Fruit fly (Drosophila melanogaster) whole organism, embryonic: ENCODE measurements around the gene CG13829.

Experiments used
- Aef1 ChIP-seq: fragments of 200-800 bp; sonication (Bioruptor generic); IDR thresholded peaks from 3 replicates; pipeline ENCODE4 v1.3.6; 2022; ENCODE audit warnings: missing biosample characterization, missing genetic modification characterization
- Atf-2 ChIP-seq: fragments of 200-800 bp; sonication (Bioruptor generic); optimal IDR thresholded peaks from 2 replicates; lab custom pipeline; 2016; ENCODE audit warnings: missing biosample characterization, missing genetic modification characterization
- B-H1 ChIP-seq: fragments of 200-800 bp; sonication (Bioruptor generic); IDR thresholded peaks from 3 replicates; pipeline ENCODE4 v1.3.6; 2022; ENCODE audit warnings: missing biosample characterization, missing genetic modification characterization
- CG10321 ChIP-seq: fragments of 200-800 bp; sonication (Bioruptor generic); IDR thresholded peaks from 2 replicates; pipeline ENCODE4 v1.3.6; 2022; ENCODE audit warnings: missing biosample characterization, missing genetic modification characterization
- CG10462 ChIP-seq: fragments of 200-800 bp; sonication (Bioruptor generic); optimal IDR thresholded peaks from 2 replicates; lab custom pipeline; 2016; ENCODE audit warnings: missing biosample characterization, missing genetic modification characterization
- CG10565 ChIP-seq: fragments of 200-800 bp; sonication (Bioruptor generic); optimal IDR thresholded peaks from 3 replicates; lab custom pipeline; 2016; ENCODE audit warnings: missing biosample characterization, mild to moderate bottlenecking, missing genetic modification characterization
- CG11247 ChIP-seq: fragments of 200-800 bp; sonication (Bioruptor generic); IDR thresholded peaks from 2 replicates; pipeline ENCODE4 v1.3.6; 2022; ENCODE audit warnings: missing biosample characterization, missing genetic modification characterization
- CG11695 ChIP-seq: fragments of 200-800 bp; sonication (Bioruptor generic); IDR thresholded peaks from 3 replicates; pipeline ENCODE4 v1.3.6; 2022; ENCODE audit warnings: missing biosample characterization, missing genetic modification characterization
- CG11696 ChIP-seq: fragments of 200-800 bp; sonication (Bioruptor generic); IDR thresholded peaks from 2 replicates; pipeline ENCODE4 v1.3.6; 2022; ENCODE audit warnings: missing biosample characterization, missing genetic modification characterization
- CG12942 ChIP-seq: fragments of 200-800 bp; sonication (Bioruptor generic); optimal IDR thresholded peaks from 3 replicates; lab custom pipeline; 2016; ENCODE audit warnings: missing biosample characterization, missing genetic modification characterization
- CG13624 ChIP-seq: fragments of 200-800 bp; sonication (Bioruptor generic); optimal IDR thresholded peaks from 2 replicates; lab custom pipeline; 2016; ENCODE audit warnings: missing biosample characterization, missing genetic modification characterization
- CG14710 ChIP-seq: fragments of 200-800 bp; sonication (Bioruptor generic); optimal IDR thresholded peaks from 3 replicates; lab custom pipeline; 2019; ENCODE audit warnings: missing biosample characterization, mild to moderate bottlenecking, missing genetic modification characterization, moderate library complexity
- CG15696 ChIP-seq: fragments of 200-800 bp; sonication (Bioruptor generic); optimal IDR thresholded peaks from 2 replicates; lab custom pipeline; 2019; ENCODE audit warnings: missing biosample characterization, mild to moderate bottlenecking, missing genetic modification characterization, moderate library complexity
- CG17359 ChIP-seq: fragments of 200-800 bp; sonication (Bioruptor generic); optimal IDR thresholded peaks from 3 replicates; lab custom pipeline; 2018; ENCODE audit warnings: missing biosample characterization, mild to moderate bottlenecking, missing genetic modification characterization, moderate library complexity
- CG17612 ChIP-seq: fragments of 200-800 bp; sonication (Bioruptor generic); IDR thresholded peaks from 2 replicates; pipeline ENCODE4 v1.3.6; 2022; ENCODE audit warnings: missing biosample characterization, missing genetic modification characterization
- CG18619 ChIP-seq: fragments of 200-800 bp; sonication (Bioruptor generic); optimal IDR thresholded peaks from 3 replicates; lab custom pipeline; 2017; ENCODE audit warnings: missing biosample characterization, mild to moderate bottlenecking, missing genetic modification characterization
- CG2875 ChIP-seq: fragments of 200-800 bp; sonication (Bioruptor generic); optimal IDR thresholded peaks from 2 replicates; lab custom pipeline; 2017; ENCODE audit warnings: missing biosample characterization, mild to moderate bottlenecking, missing genetic modification characterization, missing genetic modification reagents
- CG4617 ChIP-seq: fragments of 200-800 bp; sonication (Bioruptor generic); optimal IDR thresholded peaks from 3 replicates; lab custom pipeline; 2016; ENCODE audit warnings: missing biosample characterization, missing genetic modification characterization, borderline replicate concordance
- CG5953 ChIP-seq: fragments of 200-800 bp; sonication (Bioruptor generic); IDR thresholded peaks from 2 replicates; pipeline ENCODE4 v1.3.6; 2022; ENCODE audit warnings: missing biosample characterization, missing genetic modification characterization
- CG6175 ChIP-seq: fragments of 200-800 bp; sonication (Bioruptor generic); IDR thresholded peaks from 3 replicates; pipeline ENCODE4 v1.3.6; 2022; ENCODE audit warnings: missing biosample characterization, missing genetic modification characterization
- CG6272 ChIP-seq: fragments of 200-800 bp; sonication (Bioruptor generic); IDR thresholded peaks from 2 replicates; pipeline ENCODE4 v1.3.6; 2022; ENCODE audit warnings: missing biosample characterization, missing genetic modification characterization
- CG6765 ChIP-seq: fragments of 200-800 bp; sonication (Bioruptor generic); optimal IDR thresholded peaks from 3 replicates; lab custom pipeline; 2017; ENCODE audit warnings: missing biosample characterization, mild to moderate bottlenecking, missing genetic modification characterization
- CG7556 ChIP-seq: fragments of 200-800 bp; sonication (Bioruptor generic); optimal IDR thresholded peaks from 2 replicates; lab custom pipeline; 2017; ENCODE audit warnings: missing biosample characterization, mild to moderate bottlenecking, missing genetic modification characterization
- CG7786 ChIP-seq: fragments of 200-800 bp; sonication (Bioruptor generic); optimal IDR thresholded peaks from 2 replicates; lab custom pipeline; 2016; ENCODE audit warnings: missing biosample characterization, missing genetic modification characterization
- Dad ChIP-seq: fragments of 200-800 bp; sonication (Bioruptor generic); optimal IDR thresholded peaks from 3 replicates; lab custom pipeline; 2016; ENCODE audit warnings: missing biosample characterization, missing genetic modification characterization
- Dll ChIP-seq: fragments of 200-800 bp; sonication (Bioruptor generic); IDR thresholded peaks from 4 replicates; pipeline ENCODE4 v1.3.6; 2022; ENCODE audit warnings: missing biosample characterization, missing genetic modification characterization; ENCODE audit not compliant: partially characterized antibody
- Drgx ChIP-seq: fragments of 200-800 bp; sonication (Bioruptor generic); IDR thresholded peaks from 2 replicates; pipeline ENCODE4 v1.3.6; 2022; ENCODE audit warnings: missing biosample characterization, missing genetic modification characterization
- Fer3 ChIP-seq: fragments of 200-800 bp; sonication (Bioruptor generic); optimal IDR thresholded peaks from 2 replicates; lab custom pipeline; 2018; ENCODE audit warnings: missing biosample characterization, mild to moderate bottlenecking, missing genetic modification characterization, moderate library complexity
- Hr51 ChIP-seq, 2 experiments: fragments of 200-800 bp; sonication (Bioruptor generic); optimal IDR thresholded peaks; 2 replicates in 1 of 2; 3 replicates in 1 of 2; lab custom pipeline; 2016 to 2018; ENCODE audit warnings: missing biosample characterization in 2 of 2, missing genetic modification characterization in 2 of 2, mild to moderate bottlenecking in 1 of 2, moderate library complexity in 1 of 2
- Mes4 ChIP-seq: fragments of 200-800 bp; sonication (Bioruptor generic); optimal IDR thresholded peaks from 2 replicates; lab custom pipeline; 2016; ENCODE audit warnings: missing biosample characterization, missing genetic modification characterization
- Neu2 ChIP-seq: fragments of 200-800 bp; sonication (Bioruptor generic); optimal IDR thresholded peaks from 3 replicates; lab custom pipeline; 2016; ENCODE audit warnings: missing biosample characterization, missing genetic modification characterization, borderline replicate concordance
- Nf-YB ChIP-seq: fragments of 200-800 bp; sonication (Bioruptor generic); optimal IDR thresholded peaks from 3 replicates; lab custom pipeline; 2019; ENCODE audit warnings: missing biosample characterization, mild to moderate bottlenecking, missing genetic modification characterization, moderate library complexity
- NfI ChIP-seq: fragments of 200-800 bp; sonication (Bioruptor generic); optimal IDR thresholded peaks from 3 replicates; lab custom pipeline; 2018; ENCODE audit warnings: missing biosample characterization, mild to moderate bottlenecking, missing genetic modification characterization, moderate library complexity
- Poxn ChIP-seq: fragments of 200-800 bp; sonication (Bioruptor generic); IDR thresholded peaks from 2 replicates; pipeline ENCODE4 v1.3.6; 2022; ENCODE audit warnings: missing biosample characterization, missing genetic modification characterization
- Six4 ChIP-seq: fragments of 200-800 bp; sonication (Bioruptor generic); optimal IDR thresholded peaks from 2 replicates; lab custom pipeline; 2016; ENCODE audit warnings: missing biosample characterization, missing genetic modification characterization
- Sry-δ ChIP-seq: fragments of 200-800 bp; sonication (Bioruptor generic); optimal IDR thresholded peaks from 2 replicates; lab custom pipeline; 2016; ENCODE audit warnings: missing biosample characterization, missing genetic modification characterization
- Stat92E ChIP-seq, 3 experiments: fragments of >200 bp in 2 of 3; fragments of 200-800 bp in 1 of 3; sonication (Bioruptor generic) in 1 of 3; optimal IDR thresholded peaks; 2 replicates each; lab custom pipeline; 2017 to 2019; ENCODE audit warnings: missing biosample characterization in 3 of 3, missing genetic modification characterization in 3 of 3, mild to moderate bottlenecking in 1 of 3, moderate library complexity in 1 of 3
- ato ChIP-seq: fragments of 200-800 bp; sonication (Bioruptor generic); IDR thresholded peaks from 2 replicates; pipeline ENCODE4 v1.3.6; 2022; ENCODE audit warnings: missing biosample characterization, missing genetic modification characterization; ENCODE audit not compliant: partially characterized antibody
- btn ChIP-seq: fragments of 200-800 bp; sonication (Bioruptor generic); optimal IDR thresholded peaks from 2 replicates; lab custom pipeline; 2016; ENCODE audit warnings: missing biosample characterization, missing genetic modification characterization
- cg ChIP-seq: fragments of 200-800 bp; sonication (Bioruptor generic); optimal IDR thresholded peaks from 3 replicates; lab custom pipeline; 2019; ENCODE audit warnings: missing biosample characterization, mild to moderate bottlenecking, missing genetic modification characterization, moderate library complexity
- fd64A ChIP-seq: fragments of 200-800 bp; sonication (Bioruptor generic); optimal IDR thresholded peaks from 3 replicates; lab custom pipeline; 2018; ENCODE audit warnings: missing biosample characterization, mild to moderate bottlenecking, missing genetic modification characterization
- her ChIP-seq: fragments of 200-800 bp; sonication (Bioruptor generic); optimal IDR thresholded peaks from 2 replicates; lab custom pipeline; 2016; ENCODE audit warnings: missing biosample characterization, missing genetic modification characterization
- inv ChIP-seq: fragments of 200-800 bp; sonication (Bioruptor generic); IDR thresholded peaks from 2 replicates; pipeline ENCODE4 v1.3.6; 2022; ENCODE audit warnings: missing biosample characterization, missing genetic modification characterization; ENCODE audit not compliant: partially characterized antibody
- nmo ChIP-seq: fragments of 200-800 bp; sonication (Bioruptor generic); optimal IDR thresholded peaks from 2 replicates; lab custom pipeline; 2018; ENCODE audit warnings: missing biosample characterization, mild to moderate bottlenecking, missing genetic modification characterization, moderate library complexity
- pb ChIP-seq: fragments of 200-800 bp; sonication (Bioruptor generic); optimal IDR thresholded peaks from 3 replicates; lab custom pipeline; 2016; ENCODE audit warnings: missing biosample characterization, missing genetic modification characterization
- rib ChIP-seq: fragments of 200-800 bp; sonication (Bioruptor generic); IDR thresholded peaks from 2 replicates; pipeline ENCODE4 v1.3.6; 2022; ENCODE audit warnings: missing biosample characterization, missing genetic modification characterization
- tll ChIP-seq, 2 experiments: fragments of 200-800 bp in 1 of 2; fragments of >200 bp in 1 of 2; sonication (Bioruptor generic) in 1 of 2; optimal IDR thresholded peaks; 2 replicates each; lab custom pipeline; 2017 to 2019; ENCODE audit warnings: missing biosample characterization in 2 of 2, missing genetic modification characterization in 2 of 2, mild to moderate bottlenecking in 1 of 2, moderate library complexity in 1 of 2
- vfl ChIP-seq: fragments of 200-800 bp; sonication (Bioruptor generic); optimal IDR thresholded peaks from 2 replicates; lab custom pipeline; 2016; ENCODE audit warnings: missing biosample characterization, missing genetic modification characterization

CG13829 gene

DNA sequence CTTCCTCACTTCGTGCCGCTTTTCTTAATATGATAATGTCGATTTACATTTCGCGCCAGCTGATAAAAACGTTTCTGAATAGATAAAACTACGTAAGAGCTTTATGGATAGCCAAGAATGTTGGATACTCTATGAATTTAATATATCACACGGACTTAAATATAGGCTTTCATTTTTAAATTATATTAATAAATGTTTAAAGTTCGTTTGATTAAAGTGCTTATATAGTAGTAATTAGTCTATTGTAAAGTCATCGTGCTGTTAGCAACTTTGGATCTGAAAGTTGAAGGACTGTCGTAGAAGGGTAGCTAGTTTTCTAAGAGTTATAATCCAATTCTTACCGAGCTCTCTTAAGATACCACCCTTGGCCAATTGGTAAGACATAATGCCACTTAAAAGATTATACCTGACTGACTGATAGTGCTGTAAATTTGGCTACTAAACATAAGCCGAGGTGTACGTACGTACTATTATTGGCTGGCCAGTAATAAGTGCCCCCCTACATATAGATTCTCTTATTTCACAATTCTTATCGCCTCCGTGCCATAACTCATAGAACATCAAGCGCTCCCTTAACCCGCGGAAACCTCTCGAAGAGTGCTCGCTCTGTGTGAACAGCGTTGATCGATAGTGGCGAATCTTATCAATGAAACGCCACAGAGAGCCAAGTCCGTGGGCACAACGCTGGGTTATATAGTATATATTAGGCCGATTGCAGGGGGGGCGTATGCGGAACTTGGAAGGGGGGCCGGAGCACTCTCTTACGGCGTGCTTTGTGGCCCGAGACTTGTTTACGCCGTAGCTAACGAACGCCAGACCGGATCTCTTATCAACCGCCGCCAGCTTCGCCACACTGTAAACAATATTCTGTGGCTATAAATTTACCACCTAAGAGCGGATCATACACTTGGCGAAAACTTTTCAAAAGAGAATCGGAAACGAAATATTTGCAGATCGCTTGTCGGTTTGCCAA lies 49.4 kb upstream of the CG13829 start (continued):
- no peak for TF ChIP-seq CG15696 (tag; lab: Kevin White, UChicago)
- TF ChIP-seq B-H1 (GFP tag; lab: Robert Waterston, UW), result no peak
- TF ChIP-seq fd64A (GFP tag; lab: Kevin White, UChicago), result no peak
- TF ChIP-seq CG18619 (GFP tag; lab: Kevin White, UChicago), result no peak
- no peak for TF ChIP-seq CG11696 (GFP tag; lab: Robert Waterston, UW)
- TF ChIP-seq CG6765, result no peak
- TF ChIP-seq CG6272 (GFP tag; lab: Robert Waterston, UW), result no peak
- TF ChIP-seq Sry-δ, result no peak
- TF ChIP-seq Nf-YB, result peak; percentile 59
- TF ChIP-seq Hr51 (GFP tag; optimal IDR thresholded peaks at IDR 0.05; lab: Kevin White, UChicago), result no peak
- no peak for TF ChIP-seq Dll (GFP tag; lab: Robert Waterston, UW)
- TF ChIP-seq Dad (GFP tag; lab: Kevin White, UChicago), result no peak
- no peak for TF ChIP-seq cg (GFP tag; lab: Kevin White, UChicago)
- TF ChIP-seq tll (GFP tag; optimal IDR thresholded peaks at IDR 0.05; lab: Kevin White, UChicago), result no peak
- no peak for TF ChIP-seq CG2875
- no peak for TF ChIP-seq Stat92E (GFP tag; optimal IDR thresholded peaks at IDR 0.05; lab: Kevin White, UChicago)
- no peak for TF ChIP-seq CG11247 (GFP tag; lab: Robert Waterston, UW)
- no peak for TF ChIP-seq vfl
- 0 out of 3 replicates have a peak, but pooled peaks have one; percentile 43 for TF ChIP-seq CG11695 (GFP tag; lab: Robert Waterston, UW)
- no peak for TF ChIP-seq rib (GFP tag; lab: Robert Waterston, UW)
- no peak for TF ChIP-seq Drgx (GFP tag; lab: Robert Waterston, UW)
- no peak for TF ChIP-seq CG10462 (GFP tag; lab: Kevin White, UChicago)
- no peak for TF ChIP-seq CG6175 (GFP tag; lab: Robert Waterston, UW)
- peak; percentile 15 for TF ChIP-seq her
- no peak for TF ChIP-seq CG7786
- no peak for TF ChIP-seq CG14710
- no peak for TF ChIP-seq inv
- no peak for TF ChIP-seq CG12942 (GFP tag; lab: Kevin White, UChicago)
- no peak; the same call in 2 of the 3 replicates for TF ChIP-seq Aef1 (GFP tag; lab: Robert Waterston, UW)
- TF ChIP-seq NfI, result peak; percentile 13
- no peak for TF ChIP-seq CG7556 (GFP tag; lab: Kevin White, UChicago)
- TF ChIP-seq CG13624 (GFP tag; lab: Kevin White, UChicago), result no peak
- no peak for TF ChIP-seq Atf-2
- TF ChIP-seq Mes4, result no peak
- no peak for TF ChIP-seq CG10321 (GFP tag; lab: Robert Waterston, UW)
- no peak for TF ChIP-seq pb (GFP tag; lab: Kevin White, UChicago)
- TF ChIP-seq Neu2 (GFP tag; lab: Kevin White, UChicago), result no peak
- TF ChIP-seq Fer3 (tag; lab: Kevin White, UChicago), result peak; percentile 33
- peak; percentile 10 for TF ChIP-seq nmo (GFP tag; lab: Kevin White, UChicago)
- TF ChIP-seq Poxn (GFP tag; lab: Robert Waterston, UW), result no peak
- TF ChIP-seq CG5953 (GFP tag; lab: Robert Waterston, UW), result no peak
- TF ChIP-seq btn, result no peak
- TF ChIP-seq CG10565, result no peak
- TF ChIP-seq CG17359 (tag; lab: Kevin White, UChicago), result peak; percentile 14
- TF ChIP-seq CG4617 (GFP tag; lab: Kevin White, UChicago), result no peak
- TF ChIP-seq ato (GFP tag; lab: Robert Waterston, UW), result no peak
- no peak for TF ChIP-seq CG17612
- TF ChIP-seq Six4 (GFP tag; lab: Kevin White, UChicago), result peak; percentile 17
